Worm (Caenorhabditis elegans) whole organism, dauer: Measurements from ENCODE around the gene irld-44.
"Not testable (repeated sequence)": the region's sequence is repeated elsewhere in the genome, so short reads cannot be mapped to it uniquely, and the experiment has no call there.

Source experiments
- unc-62 ChIP-seq: sonication (generic microtip); optimal IDR thresholded peaks from 2 replicates; lab custom pipeline; 2017; ENCODE audit warnings: missing biosample characterization, missing genetic modification reagents, missing genetic modification characterization

irld-44 gene

ce11 chrV:1642199-1642598 is 8.9 kb upstream of the irld-44 start, which contains the start of gene Y46H3D.1:
Gene Y46H3D.1 (plus strand): TSS chrV:1642499.
- TF ChIP-seq unc-62: no peak

ce11 chrV:1642768-1643167 is 8.4 kb upstream of the irld-44 start:
- no peak for TF ChIP-seq unc-62

- no peak for TF ChIP-seq unc-62
Observed at ce11 chrV:1643886-1644285, 7.3 kb upstream of the irld-44 start, which contains the start of gene alh-2. Gene alh-2 (plus strand): TSS chrV:1644169.

DNA sequence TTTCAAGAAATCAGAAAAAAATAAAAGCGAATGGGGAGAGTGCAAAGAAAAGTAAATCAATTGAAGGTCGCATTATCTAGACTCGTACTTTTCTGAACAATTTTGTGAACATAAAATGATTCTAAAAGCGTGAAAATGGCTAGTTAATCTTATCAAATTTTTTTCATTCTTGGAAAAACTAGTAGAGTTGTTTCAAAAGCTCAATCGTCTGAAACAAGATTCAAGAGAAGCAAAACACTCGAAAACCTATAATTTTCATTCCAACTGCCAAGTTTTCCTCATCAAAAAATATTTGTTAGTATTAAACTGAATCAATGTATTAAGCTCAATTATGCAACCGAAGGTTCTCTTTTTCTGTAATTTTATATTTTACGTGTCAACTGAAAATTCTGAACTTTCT is 3.1 kb upstream of the irld-44 start, which contains the start of gene irld-45:
Gene irld-45, plus strand, starts transcription at position 301 of the 400 bp plus-strand sequence.
- TF ChIP-seq unc-62: no peak

DNA sequence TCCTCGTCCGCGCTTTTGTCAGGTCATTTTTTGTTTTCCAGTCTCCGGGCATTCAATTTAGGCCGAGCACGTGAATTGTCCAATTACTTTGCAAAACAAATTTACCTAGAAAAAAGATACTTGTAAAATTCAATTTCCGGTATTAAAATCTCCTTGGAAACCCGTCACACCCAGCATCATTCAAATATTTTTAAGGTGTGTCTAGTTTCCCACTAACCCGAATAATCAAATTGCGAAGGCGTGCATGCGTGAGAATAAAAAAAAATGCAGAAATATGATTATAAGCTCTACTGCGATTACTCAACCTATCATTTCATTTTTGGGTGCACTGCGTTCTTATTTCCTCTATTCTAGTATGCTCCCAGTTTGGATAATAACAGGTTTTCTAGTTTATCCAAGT is 3.7 kb downstream of the irld-44 start, which contains the start of gene irld-11:
Gene irld-11, plus strand, starts transcription at position 301 of the 400 bp plus-strand sequence.
- TF ChIP-seq unc-62: no peak

- no peak for TF ChIP-seq unc-62
Observed at ce11 chrV:1662270-1662669, 11.1 kb downstream of the irld-44 start, which contains the start of gene irld-40. Gene irld-40 (plus strand): TSS chrV:1662570.

- TF ChIP-seq unc-62: no peak
Observed at ce11 chrV:1664921-1665320, 13.8 kb downstream of the irld-44 start, which contains the start of gene K04F1.9. Gene K04F1.9 (plus strand): TSS chrV:1665221.

- TF ChIP-seq unc-62: no peak
Observed at ce11 chrV:1666904-1667303, 15.8 kb downstream of the irld-44 start, which contains the start of gene K04F1.8. Gene K04F1.8 (plus strand): TSS chrV:1667204.

- TF ChIP-seq unc-62: no peak
Observed at ce11 chrV:1668216-1668615, 17.1 kb downstream of the irld-44 start, which contains the start of gene irld-42. Gene irld-42 (plus strand): TSS chrV:1668516.

ce11 chrV:1678228-1678627 is 27.1 kb downstream of the irld-44 start, which contains the start of gene srw-98:
Gene srw-98 (minus strand): TSS chrV:1678328.
- TF ChIP-seq unc-62: no peak

ce11 chrV:1680770-1681169 is 29.6 kb downstream of the irld-44 start, which contains the start of gene srw-91:
Gene srw-91 (minus strand): TSS chrV:1680870.
- TF ChIP-seq unc-62: no peak

- no peak for TF ChIP-seq unc-62
Observed at ce11 chrV:1682279-1682678, 31.1 kb downstream of the irld-44 start, which contains the start of gene srh-3. Gene srh-3 (plus strand): TSS chrV:1682579.

- TF ChIP-seq unc-62: no peak
Observed at ce11 chrV:1685328-1685727, 34.2 kb downstream of the irld-44 start, which contains the start of gene srh-5. Gene srh-5 (plus strand): TSS chrV:1685628.

DNA sequence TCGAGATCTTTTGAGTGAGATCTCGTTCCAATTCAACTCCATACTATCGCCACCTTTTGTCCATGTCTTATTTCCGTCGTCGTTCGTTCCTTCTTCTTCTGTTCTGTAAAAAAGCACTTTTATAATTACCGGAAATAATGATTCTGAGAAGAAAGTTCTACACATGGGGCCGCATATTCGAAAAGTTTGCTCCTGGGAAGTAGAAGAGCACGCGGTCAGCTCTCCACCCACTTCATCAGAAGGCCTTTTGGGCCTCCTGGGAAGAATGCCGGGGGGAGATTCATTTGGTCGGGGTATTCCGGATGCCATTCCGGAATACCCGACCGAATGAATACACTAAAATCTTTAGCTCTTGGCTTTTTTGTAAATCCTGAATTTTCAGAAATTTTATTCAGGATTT is 41.3 kb downstream of the irld-44 start, which contains the start of gene Y46H3C.5:
Gene Y46H3C.5, minus strand, starts transcription at position 2 of the 400 bp plus-strand sequence.
- TF ChIP-seq unc-62: not testable (repeated sequence)

DNA sequence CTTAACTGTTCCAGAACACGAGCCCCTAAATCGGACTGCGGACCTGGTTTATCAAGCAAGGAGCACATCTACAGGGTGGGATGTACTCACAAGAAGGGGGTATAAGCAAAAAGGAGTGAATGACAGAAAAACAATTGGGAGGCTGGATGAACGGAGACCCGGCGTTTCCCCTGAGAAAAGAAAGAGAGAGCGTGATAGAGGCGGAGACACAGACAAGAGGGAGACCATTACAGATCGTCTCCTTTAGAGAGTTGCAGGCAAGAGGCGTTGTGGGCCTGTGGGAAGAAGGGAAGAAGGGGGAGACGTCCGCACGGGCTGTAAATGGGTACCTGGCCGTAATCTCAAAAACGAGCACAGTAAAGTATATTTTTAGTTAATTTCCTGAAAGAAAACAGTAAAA is 42.7 kb downstream of the irld-44 start, which contains the start of gene Y46H3C.7:
Gene Y46H3C.7, minus strand, starts transcription at position 147 of the 400 bp plus-strand sequence.
- not testable (repeated sequence) for TF ChIP-seq unc-62

ce11 chrV:1698400-1698799 is 47.3 kb downstream of the irld-44 start:
- TF ChIP-seq unc-62: no peak

- TF ChIP-seq unc-62: no peak
Observed at ce11 chrV:1699228-1699795, 48.2 kb downstream of the irld-44 start.

ce11 chrV:1701584-1702101 is 50.5 kb downstream of the irld-44 start, which contains the start of gene srw-90:
Gene srw-90 (plus strand): TSS chrV:1702051.
- TF ChIP-seq unc-62: no peak
